Worm (Caenorhabditis elegans) whole organism, midembryonic: ENCODE measurements around the gene F58E2.5.

Experiments used
- flt-1 ChIP-seq: fragments of 200-800 bp; sonication (Bioruptor generic); IDR thresholded peaks from 2 replicates; pipeline ENCODE4 v1.3.6; 2022; ENCODE audit warnings: missing genetic modification characterization, missing compliant biosample characterization
- klf-2 ChIP-seq: fragments of 200-800 bp; sonication (Bioruptor generic); conservative IDR thresholded peaks from 2 replicates; pipeline ENCODE4 v1.3.6; 2022; ENCODE audit warnings: missing genetic modification reagents, missing genetic modification characterization, missing compliant biosample characterization
- med-1 ChIP-seq: sonication (generic microtip); optimal IDR thresholded peaks from 2 replicates; lab custom pipeline; 2017; ENCODE audit warnings: missing genetic modification characterization, mild to moderate bottlenecking, missing compliant biosample characterization, antibody characterized with exemption, missing genetic modification reagents; ENCODE audit not compliant: insufficient read depth
- ref-1 ChIP-seq: fragments of 200-800 bp; sonication (Bioruptor generic); conservative IDR thresholded peaks from 2 replicates; pipeline ENCODE4 v1.3.6; 2022; ENCODE audit warnings: missing genetic modification reagents, missing genetic modification characterization, missing compliant biosample characterization
- ztf-23 ChIP-seq: fragments of 200-800 bp; sonication (Bioruptor generic); IDR thresholded peaks from 2 replicates; pipeline ENCODE4 v1.3.6; 2022; ENCODE audit warnings: missing genetic modification reagents, missing genetic modification characterization, missing compliant biosample characterization
- ztf-29 ChIP-seq: fragments of 200-800 bp; sonication (Bioruptor generic); IDR thresholded peaks from 2 replicates; pipeline ENCODE4 v1.3.6; 2022; ENCODE audit warnings: missing genetic modification reagents, missing genetic modification characterization, missing compliant biosample characterization

DNA sequence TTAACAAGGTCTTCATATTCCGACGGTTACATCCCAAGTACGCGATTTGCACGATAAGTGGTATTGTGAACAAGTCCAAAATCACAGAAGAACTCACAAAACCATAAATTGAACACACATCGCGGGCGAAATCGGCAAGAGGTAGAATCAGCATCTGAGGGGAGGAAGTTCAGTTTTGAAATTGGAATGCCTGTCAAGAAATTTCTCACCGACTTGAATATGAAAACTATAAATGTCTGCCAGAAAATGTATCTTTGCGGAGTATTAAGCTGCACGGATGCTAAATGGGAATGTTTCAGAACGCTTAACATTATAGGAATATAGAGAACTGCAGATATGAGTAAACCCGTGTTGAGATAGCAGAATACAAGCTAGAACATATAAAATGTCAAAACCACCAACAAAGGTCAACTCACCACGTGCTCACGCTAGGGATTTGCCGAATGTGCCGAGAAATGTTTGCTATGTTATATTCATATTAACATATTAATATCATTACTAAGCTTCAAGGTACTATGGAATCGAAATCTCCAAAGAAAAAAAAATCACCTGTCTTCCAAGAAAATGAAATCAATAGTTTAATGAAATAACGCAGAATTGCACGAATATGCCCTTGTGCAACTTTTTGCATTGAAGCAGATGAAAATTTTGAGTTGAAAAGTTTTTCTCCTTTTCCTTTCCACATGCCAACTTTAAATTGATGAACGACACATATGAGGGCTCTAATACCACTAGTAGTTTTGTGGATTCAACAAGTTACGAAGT, 37.7 kb downstream of the F58E2.5 start, which contains the start of gene srz-82:
- TF ChIP-seq ztf-29 (GFP tag; lab: Robert Waterston, UW) (no peak), ztf-23 (GFP tag; lab: Robert Waterston, UW) (0 out of 2 replicates have a peak, but pooled peaks have one; percentile 24), ref-1 (GFP tag; lab: Robert Waterston, UW) (no peak), flt-1 (GFP tag; lab: Robert Waterston, UW) (no peak), klf-2 (GFP tag; lab: Robert Waterston, UW) (no peak), med-1 (GFP tag; lab: Kevin White, UChicago) (no peak)
